Worm (Caenorhabditis elegans): ENCODE measurements around the gene npp-1.
A peak's percentile ranks its signal among the peaks of the same experiment; 100 is the strongest.

npp-1 gene

ce11 chrIV:9864778-9865177 is 6.5 kb downstream of the npp-1 start, which contains the start of the genes K07F5.15 and K07F5.22:
TSS of gene K07F5.15 (plus strand) at chrIV:9865078.
TSS of gene K07F5.22 (plus strand) at chrIV:9865078.
- TF ChIP-seq zim-3 (tag; optimal IDR thresholded peaks at IDR 0.05) (no peak), mxl-1 (tag; optimal IDR thresholded peaks at IDR 0.05) (no peak), lsl-1 (GFP tag; optimal IDR thresholded peaks at IDR 0.05) (no peak), let-607 (tag; optimal IDR thresholded peaks at IDR 0.05) (no peak), bed-1 (GFP tag; IDR thresholded peaks at IDR 0.05) (no peak), hrde-1 (tag; optimal IDR thresholded peaks at IDR 0.05; ENCODE audit: borderline replicate concordance) (no peak), ccch-3 (GFP tag; optimal IDR thresholded peaks at IDR 0.05) (no peak), lin-26 (GFP tag; IDR thresholded peaks at IDR 0.05) (no peak), K12H6.12 (tag; optimal IDR thresholded peaks at IDR 0.05) (no peak)

DNA sequence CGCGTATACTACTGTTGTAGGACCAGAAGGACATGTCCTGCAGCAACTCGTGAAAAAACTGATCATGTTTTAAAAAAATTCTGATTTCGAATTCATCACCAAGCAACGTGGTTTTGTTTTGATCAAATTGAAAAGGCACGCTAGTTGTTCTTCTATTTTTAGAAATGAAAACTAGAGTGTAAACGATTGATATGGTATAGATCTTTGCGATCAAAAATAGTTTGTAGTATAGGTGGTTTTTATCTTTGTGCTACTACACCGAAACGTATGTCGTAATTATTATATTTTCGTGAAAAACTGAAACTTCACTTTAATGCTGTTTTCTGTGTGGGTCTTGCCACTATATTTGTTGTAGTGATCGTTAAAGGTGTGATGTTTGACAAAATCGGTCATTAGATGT is 8.6 kb downstream of the npp-1 start:
- TF ChIP-seq lin-40 (tag; optimal IDR thresholded peaks at IDR 0.05) = no peak
- no peak for TF ChIP-seq rec-8 (tag; optimal IDR thresholded peaks at IDR 0.05)
- no peak for TF ChIP-seq Y56A3A.18 (GFP tag; IDR thresholded peaks at IDR 0.05)
- no peak for TF ChIP-seq F23B12.7 (tag; optimal IDR thresholded peaks at IDR 0.05; ENCODE audit: insufficient read depth)
- no peak for TF ChIP-seq bed-1 (GFP tag; IDR thresholded peaks at IDR 0.05)
- TF ChIP-seq snpc-1.3 (tag; optimal IDR thresholded peaks at IDR 0.05; ENCODE audit: insufficient read depth) = no peak
- no peak for TF ChIP-seq ztf-3 (GFP tag; optimal IDR thresholded peaks at IDR 0.05)
- TF ChIP-seq pha-4 (tag; optimal IDR thresholded peaks at IDR 0.05) = no peak

DNA sequence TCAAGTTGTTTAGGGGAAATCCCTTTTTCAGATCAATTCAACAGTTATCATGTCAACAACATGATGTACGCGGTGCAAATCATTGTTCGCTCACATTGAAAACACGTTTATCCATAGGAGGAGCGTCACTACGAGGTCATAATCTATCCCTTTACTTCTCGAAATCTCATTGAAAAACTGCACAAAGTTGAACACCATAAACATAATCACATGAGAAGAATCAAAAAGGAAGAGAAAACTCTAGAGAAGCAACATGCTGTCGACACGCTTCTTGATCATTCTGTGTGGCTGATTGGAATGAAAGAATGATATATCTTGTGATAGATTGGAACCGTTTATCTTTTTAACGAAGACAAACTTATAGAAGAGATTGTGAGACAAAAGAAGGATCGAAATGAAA is 9.6 kb downstream of the npp-1 start:
- TF ChIP-seq nhr-179 (tag; optimal IDR thresholded peaks at IDR 0.05) (no peak), xnd-1 (tag; optimal IDR thresholded peaks at IDR 0.05) (no peak), let-526 (GFP tag; IDR thresholded peaks at IDR 0.05) (no peak), akir-1 (GFP tag; optimal IDR thresholded peaks at IDR 0.05) (no peak), egl-18 (GFP tag; IDR thresholded peaks at IDR 0.05) (no peak), nhr-80 (tag; optimal IDR thresholded peaks at IDR 0.05) (peak; percentile 3), mes-4 (tag; optimal IDR thresholded peaks at IDR 0.05) (no peak), ztf-28 (GFP tag; IDR thresholded peaks at IDR 0.05) (no peak), ccch-3 (GFP tag; optimal IDR thresholded peaks at IDR 0.05) (no peak), Y79H2A.3 (GFP tag; conservative IDR thresholded peaks at IDR 0.05) (no peak), fkh-3 (tag; optimal IDR thresholded peaks at IDR 0.05) (no peak), ama-1 (optimal IDR thresholded peaks at IDR 0.05) (no peak), ama-1 (GFP tag; optimal IDR thresholded peaks at IDR 0.05) (no peak), B0261.1 (tag; optimal IDR thresholded peaks at IDR 0.05) (no peak), K11D2.4 (GFP tag; IDR thresholded peaks at IDR 0.05) (peak; percentile 75; the same call in 1 of the 2 replicates), nfya-2 (GFP tag; IDR thresholded peaks at IDR 0.05) (no peak), mxl-1 (tag; optimal IDR thresholded peaks at IDR 0.05) (no peak), rec-8 (tag; optimal IDR thresholded peaks at IDR 0.05) (no peak), cebp-2 (GFP tag; IDR thresholded peaks at IDR 0.05) (no peak), lin-40 (tag; optimal IDR thresholded peaks at IDR 0.05) (peak; percentile 84), C06A6.2 (GFP tag; conservative IDR thresholded peaks at IDR 0.05) (0 out of 2 replicates have a peak, but pooled peaks have one; percentile 19), egrh-3 (GFP tag; IDR thresholded peaks at IDR 0.05) (no peak), ztf-26 (tag; optimal IDR thresholded peaks at IDR 0.05) (peak; percentile 84), F33H1.4 (GFP tag; IDR thresholded peaks at IDR 0.05) (no peak), sea-2 (GFP tag; IDR thresholded peaks at IDR 0.05) (no peak), K12H6.12 (tag; optimal IDR thresholded peaks at IDR 0.05) (no peak), bed-1 (GFP tag; IDR thresholded peaks at IDR 0.05) (no peak), ceh-91 (GFP tag; IDR thresholded peaks at IDR 0.05) (no peak), unc-62 (GFP tag; optimal IDR thresholded peaks at IDR 0.05) (no peak), zim-3 (tag; optimal IDR thresholded peaks at IDR 0.05) (no peak), madf-10 (tag; optimal IDR thresholded peaks at IDR 0.05) (no peak), F37B4.10 (GFP tag; IDR thresholded peaks at IDR 0.05) (no peak), hsf-1 (GFP tag; IDR thresholded peaks at IDR 0.05) (peak; percentile 76), ceh-27 (GFP tag; optimal IDR thresholded peaks at IDR 0.05) (peak; percentile 6), somi-1 (GFP tag; optimal IDR thresholded peaks at IDR 0.05) (peak; percentile 96)

Measured in whole organism, young adult.